Fruit fly (Drosophila melanogaster): ENCODE data around the gene mrn.

mrn gene

DNA sequence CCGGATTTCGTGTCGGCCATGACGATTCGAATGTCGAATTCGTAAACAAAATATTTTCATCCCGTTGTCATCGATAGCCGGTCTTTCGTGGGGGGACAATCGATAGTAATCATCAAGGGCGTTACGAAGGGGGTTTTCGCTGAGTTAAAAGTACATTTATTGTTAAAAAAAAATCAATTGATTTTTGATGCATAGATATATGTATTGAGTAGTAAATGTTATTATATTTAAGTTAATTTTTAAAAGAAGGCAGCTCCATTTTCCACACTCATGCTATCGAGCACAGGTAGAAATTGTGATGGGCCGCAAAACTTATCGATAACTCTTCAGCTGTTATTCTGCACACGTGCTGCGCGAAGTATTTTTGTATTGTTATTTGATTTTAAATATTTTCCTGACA lies at the start of gene mrn, which contains the start of gene CG12301:
Gene mrn (minus strand): TSS at position 51 of the 400 bp plus-strand sequence.
Gene CG12301 (plus strand): TSS at position 314 of the 400 bp plus-strand sequence.
- TF ChIP-seq usp (GFP tag; optimal IDR thresholded peaks at IDR 0.05) = no peak
- TF ChIP-seq Dll (optimal IDR thresholded peaks at IDR 0.05) = no peak
- TF ChIP-seq EcR (GFP tag; optimal IDR thresholded peaks at IDR 0.05) = no peak
- TF ChIP-seq psq (optimal IDR thresholded peaks at IDR 0.05) = no peak
- TF ChIP-seq pan (optimal IDR thresholded peaks at IDR 0.05) = no peak
- no peak for TF ChIP-seq CG8478 (optimal IDR thresholded peaks at IDR 0.05)

- no peak for TF ChIP-seq usp (GFP tag; optimal IDR thresholded peaks at IDR 0.05)
- TF ChIP-seq CG8478 (optimal IDR thresholded peaks at IDR 0.05) = no peak
- TF ChIP-seq Dll (optimal IDR thresholded peaks at IDR 0.05) = no peak
- TF ChIP-seq psq (optimal IDR thresholded peaks at IDR 0.05) = no peak
- TF ChIP-seq pan (optimal IDR thresholded peaks at IDR 0.05) = no peak
- no peak for TF ChIP-seq EcR (GFP tag; optimal IDR thresholded peaks at IDR 0.05)
These were observed 47.0 kb upstream of the mrn start for dm6 chr3L:15627295-15627694.

dm6 chr3L:15625676-15626414 lies 45.5 kb upstream of the mrn start:
- TF ChIP-seq EcR (GFP tag; optimal IDR thresholded peaks at IDR 0.05) = peak; percentile 43 to 81
- no peak for TF ChIP-seq CG8478 (optimal IDR thresholded peaks at IDR 0.05)
- TF ChIP-seq pan (optimal IDR thresholded peaks at IDR 0.05) = no peak

DNA sequence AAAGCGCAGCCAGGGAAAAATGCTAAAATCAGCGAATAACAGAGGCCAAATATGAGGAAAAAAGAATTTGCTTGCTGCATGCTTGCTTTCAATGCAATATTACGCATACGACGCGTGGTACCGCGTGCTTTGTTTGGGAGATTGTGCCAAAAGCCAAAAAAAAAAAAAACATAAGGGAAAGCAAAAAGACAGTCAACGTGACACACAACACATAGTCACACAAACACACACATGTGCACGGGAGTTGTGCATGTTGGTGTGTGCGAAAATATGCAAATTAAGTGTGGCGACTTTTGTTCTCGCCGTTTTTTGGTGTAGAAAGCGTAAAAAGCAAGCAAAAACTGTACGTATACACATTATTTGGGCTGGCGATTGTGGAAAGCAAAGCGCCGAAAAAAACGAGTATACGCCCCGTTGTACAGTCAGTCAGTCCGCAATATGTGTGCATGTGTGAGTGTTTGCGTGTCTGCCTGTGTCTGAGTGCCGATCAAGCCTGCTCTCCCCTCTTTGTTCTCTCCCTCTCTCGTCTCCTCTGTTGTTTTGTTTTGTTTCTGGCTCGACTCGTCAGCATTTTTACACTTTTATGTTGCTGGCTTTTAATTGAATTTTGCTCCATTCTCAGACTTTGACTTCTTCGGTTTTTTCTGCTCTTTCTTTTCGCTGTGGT lies 44.7 kb upstream of the mrn start:
- no peak for TF ChIP-seq Dll (optimal IDR thresholded peaks at IDR 0.05)
- no peak for TF ChIP-seq psq (optimal IDR thresholded peaks at IDR 0.05)
- no peak for TF ChIP-seq pan (optimal IDR thresholded peaks at IDR 0.05)
- no peak for TF ChIP-seq CG8478 (optimal IDR thresholded peaks at IDR 0.05)
- TF ChIP-seq usp (GFP tag; optimal IDR thresholded peaks at IDR 0.05) = no peak
- TF ChIP-seq EcR (GFP tag; optimal IDR thresholded peaks at IDR 0.05) = no peak

- no peak for TF ChIP-seq psq (optimal IDR thresholded peaks at IDR 0.05)
- TF ChIP-seq usp (GFP tag; optimal IDR thresholded peaks at IDR 0.05) = no peak
- no peak for TF ChIP-seq EcR (GFP tag; optimal IDR thresholded peaks at IDR 0.05)
- TF ChIP-seq pan (optimal IDR thresholded peaks at IDR 0.05) = no peak
- no peak for TF ChIP-seq CG8478 (optimal IDR thresholded peaks at IDR 0.05)
- TF ChIP-seq Dll (optimal IDR thresholded peaks at IDR 0.05) = no peak
These were observed 43.8 kb upstream of the mrn start for dm6 chr3L:15624097-15624496.

- TF ChIP-seq CG8478 (optimal IDR thresholded peaks at IDR 0.05) = no peak
- TF ChIP-seq Dll (optimal IDR thresholded peaks at IDR 0.05) = peak; percentile 84
- TF ChIP-seq usp (GFP tag; optimal IDR thresholded peaks at IDR 0.05) = no peak
- no peak for TF ChIP-seq pan (optimal IDR thresholded peaks at IDR 0.05)
- no peak for TF ChIP-seq psq (optimal IDR thresholded peaks at IDR 0.05)
- no peak for TF ChIP-seq EcR (GFP tag; optimal IDR thresholded peaks at IDR 0.05)
These were observed 39.4 kb upstream of the mrn start, which contains the start of gene Phs for dm6 chr3L:15619626-15620247. Phs (plus strand) TSS chr3L:15619901.

dm6 chr3L:15616900-15617299 lies 36.6 kb upstream of the mrn start:
- TF ChIP-seq usp (GFP tag; optimal IDR thresholded peaks at IDR 0.05) = no peak
- no peak for TF ChIP-seq pan (optimal IDR thresholded peaks at IDR 0.05)
- no peak for TF ChIP-seq psq (optimal IDR thresholded peaks at IDR 0.05)
- TF ChIP-seq CG8478 (optimal IDR thresholded peaks at IDR 0.05) = no peak
- TF ChIP-seq Dll (optimal IDR thresholded peaks at IDR 0.05) = no peak
- TF ChIP-seq EcR (GFP tag; optimal IDR thresholded peaks at IDR 0.05) = no peak

DNA sequence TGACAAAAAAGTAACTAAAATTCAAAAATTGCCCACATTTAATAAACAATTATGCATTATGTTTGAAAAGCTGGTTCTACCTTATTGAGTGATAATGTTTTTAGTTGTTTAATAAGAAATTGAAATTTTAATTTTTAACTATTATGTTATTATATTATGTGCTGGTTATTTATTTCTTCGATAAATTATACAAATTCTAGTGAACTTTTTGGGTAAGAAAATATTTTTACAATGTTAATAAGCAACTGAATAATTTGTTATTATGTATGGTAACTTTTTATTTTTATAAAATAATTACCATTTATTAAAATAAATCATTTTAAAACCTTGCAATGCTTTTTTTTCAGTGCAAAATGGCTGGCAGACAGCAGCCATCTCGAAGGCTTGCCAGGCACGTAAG lies 36.2 kb upstream of the mrn start:
- TF ChIP-seq pan (optimal IDR thresholded peaks at IDR 0.05) (no peak), usp (GFP tag; optimal IDR thresholded peaks at IDR 0.05) (no peak)

dm6 chr3L:15612728-15613127 lies 32.4 kb upstream of the mrn start, which contains the start of gene CG13449:
CG13449 (minus strand) TSS chr3L:15612828.
- TF ChIP-seq EcR (GFP tag; optimal IDR thresholded peaks at IDR 0.05) = no peak

- TF ChIP-seq Dll (optimal IDR thresholded peaks at IDR 0.05) (no peak), usp (GFP tag; optimal IDR thresholded peaks at IDR 0.05) (no peak), pan (optimal IDR thresholded peaks at IDR 0.05) (no peak), CG8478 (optimal IDR thresholded peaks at IDR 0.05) (no peak), EcR (GFP tag; optimal IDR thresholded peaks at IDR 0.05) (no peak), psq (optimal IDR thresholded peaks at IDR 0.05) (no peak)
These were observed 29.8 kb upstream of the mrn start, which contains the start of gene CG7650 for dm6 chr3L:15610109-15610508. CG7650 (minus strand) TSS chr3L:15610386.

- TF ChIP-seq EcR (GFP tag; optimal IDR thresholded peaks at IDR 0.05) = no peak
- TF ChIP-seq usp (GFP tag; optimal IDR thresholded peaks at IDR 0.05) = no peak
- TF ChIP-seq psq (optimal IDR thresholded peaks at IDR 0.05) = no peak
- no peak for TF ChIP-seq CG8478 (optimal IDR thresholded peaks at IDR 0.05)
- no peak for TF ChIP-seq pan (optimal IDR thresholded peaks at IDR 0.05)
- no peak for TF ChIP-seq Dll (optimal IDR thresholded peaks at IDR 0.05)
These were observed 24.6 kb upstream of the mrn start for dm6 chr3L:15604979-15605378.

dm6 chr3L:15600051-15600450 lies 19.7 kb upstream of the mrn start:
- TF ChIP-seq usp (GFP tag; optimal IDR thresholded peaks at IDR 0.05) (no peak), Dll (optimal IDR thresholded peaks at IDR 0.05) (no peak), CG8478 (optimal IDR thresholded peaks at IDR 0.05) (no peak), pan (optimal IDR thresholded peaks at IDR 0.05) (no peak), psq (optimal IDR thresholded peaks at IDR 0.05) (no peak), EcR (GFP tag; optimal IDR thresholded peaks at IDR 0.05) (no peak)

All from whole organism.